Fruit fly (Drosophila melanogaster): ENCODE results near the gene CG5446.

DNA sequence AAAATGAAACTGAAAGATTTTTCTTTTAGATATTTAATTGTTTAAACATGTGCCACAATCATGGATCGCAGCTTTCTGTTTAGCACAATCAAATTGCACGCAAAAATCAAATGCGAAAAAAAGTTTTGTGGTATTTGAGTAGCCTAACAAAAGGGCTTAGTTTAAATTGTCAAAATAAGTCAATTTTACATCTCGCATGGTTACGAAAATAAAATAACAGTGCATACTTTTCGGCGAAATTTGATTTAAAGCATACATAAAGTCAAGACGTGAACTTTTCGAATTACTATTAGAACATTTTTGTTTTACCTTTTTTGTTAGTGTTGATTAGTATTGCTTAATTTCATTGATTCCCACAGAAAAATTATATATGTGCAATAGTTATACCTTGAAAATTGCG is 27.5 kb upstream of the CG5446 start:
- TF ChIP-seq cic (GFP tag; optimal IDR thresholded peaks at IDR 0.05) (peak; percentile 52), CG5204 (GFP tag; optimal IDR thresholded peaks at IDR 0.05) (no peak), Clk (GFP tag; optimal IDR thresholded peaks at IDR 0.05) (no peak)
